Fruit fly (Drosophila melanogaster) whole organism, prepupa: ENCODE measurements around the gene ClpP.

Source experiments
- CG11294 ChIP-seq: fragments of 200-800 bp; sonication (Bioruptor generic); IDR thresholded peaks from 2 replicates; pipeline ENCODE4 v1.3.6; 2022; ENCODE audit warnings: missing biosample characterization, missing genetic modification characterization
- CG15336 ChIP-seq: fragments of 200-800 bp; sonication (Bioruptor generic); IDR thresholded peaks from 2 replicates; pipeline ENCODE4 v1.3.6; 2022; ENCODE audit warnings: missing biosample characterization, missing genetic modification characterization
- CG3032 ChIP-seq: fragments of 200-800 bp; optimal IDR thresholded peaks from 2 replicates; lab custom pipeline; 2019; ENCODE audit warnings: missing biosample characterization, mild to moderate bottlenecking, missing genetic modification characterization, moderate library complexity
- CG3919 ChIP-seq: fragments of 200-800 bp; sonication (Bioruptor generic); optimal IDR thresholded peaks from 3 replicates; lab custom pipeline; 2016; ENCODE audit warnings: missing biosample characterization, missing genetic modification characterization
- CG8119 ChIP-seq: fragments of 200-800 bp; sonication (Bioruptor generic); IDR thresholded peaks from 3 replicates; pipeline ENCODE4 v1.3.6; 2022; ENCODE audit warnings: missing biosample characterization, missing genetic modification characterization
- Sox14 ChIP-seq: fragments of 200-800 bp; sonication (Bioruptor generic); optimal IDR thresholded peaks from 3 replicates; lab custom pipeline; 2016; ENCODE audit warnings: missing biosample characterization, missing genetic modification characterization
- Sox15 ChIP-seq: fragments of 200-800 bp; sonication (Bioruptor generic); optimal IDR thresholded peaks from 3 replicates; lab custom pipeline; 2016; ENCODE audit warnings: missing biosample characterization, missing genetic modification characterization
- esn ChIP-seq: fragments of 200-800 bp; sonication (Bioruptor generic); optimal IDR thresholded peaks from 2 replicates; lab custom pipeline; 2016; ENCODE audit warnings: missing biosample characterization, mild to moderate bottlenecking, missing genetic modification characterization, moderate library complexity
- fd85E ChIP-seq: fragments of 200-800 bp; sonication (Bioruptor generic); optimal IDR thresholded peaks from 3 replicates; lab custom pipeline; 2016; ENCODE audit warnings: missing biosample characterization, missing genetic modification characterization
- fkh ChIP-seq: fragments of 200-800 bp; sonication (Bioruptor generic); optimal IDR thresholded peaks from 3 replicates; lab custom pipeline; 2017; ENCODE audit warnings: missing biosample characterization, mild to moderate bottlenecking, missing genetic modification characterization, moderate library complexity
- net ChIP-seq: fragments of 200-800 bp; sonication (Bioruptor generic); optimal IDR thresholded peaks from 3 replicates; lab custom pipeline; 2016; ENCODE audit warnings: missing biosample characterization, missing genetic modification characterization

- TF ChIP-seq Sox15 (GFP tag; lab: Kevin White, UChicago) (no peak), CG3919 (GFP tag; lab: Kevin White, UChicago) (no peak), CG3032 (tag; lab: Kevin White, UChicago) (no peak), CG15336 (no peak), Sox14 (GFP tag; lab: Kevin White, UChicago) (no peak), esn (GFP tag; lab: Kevin White, UChicago) (no peak), fd85E (no peak), CG11294 (GFP tag; lab: Robert Waterston, UW) (no peak), CG8119 (GFP tag; lab: Robert Waterston, UW) (no peak), net (no peak), fkh (GFP tag; lab: Kevin White, UChicago) (no peak)
These were observed 16.8 kb upstream of the ClpP start for dm6 chr2L:10339841-10340240.
